Fruit fly (Drosophila melanogaster): ENCODE results near the gene CG9368.
A peak's percentile ranks its signal among the peaks of the same experiment; 100 is the strongest.

The CG9368 gene

DNA sequence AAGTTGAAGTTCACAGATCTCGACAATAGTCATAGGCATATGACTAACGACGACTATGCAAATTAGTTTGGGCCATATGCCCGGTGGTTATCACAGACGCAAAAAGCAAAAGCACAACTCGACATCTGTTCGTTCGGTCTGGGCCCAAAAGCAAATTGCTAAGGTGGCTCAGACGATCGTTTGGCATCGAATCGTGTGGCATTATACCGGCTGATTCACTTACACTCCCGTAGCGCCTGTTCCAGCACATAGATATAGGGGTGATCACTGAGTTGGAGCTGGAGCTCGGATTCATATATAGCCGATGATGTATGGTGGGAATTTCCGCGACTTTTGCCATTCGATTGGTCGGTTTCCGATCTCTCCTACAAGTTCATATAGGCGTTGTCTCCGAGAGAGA lies 35.3 kb upstream of the CG9368 start:
- TF ChIP-seq CG8478 (optimal IDR thresholded peaks at IDR 0.05): no peak
- TF ChIP-seq CTCF (optimal IDR thresholded peaks at IDR 0.05): no peak

DNA sequence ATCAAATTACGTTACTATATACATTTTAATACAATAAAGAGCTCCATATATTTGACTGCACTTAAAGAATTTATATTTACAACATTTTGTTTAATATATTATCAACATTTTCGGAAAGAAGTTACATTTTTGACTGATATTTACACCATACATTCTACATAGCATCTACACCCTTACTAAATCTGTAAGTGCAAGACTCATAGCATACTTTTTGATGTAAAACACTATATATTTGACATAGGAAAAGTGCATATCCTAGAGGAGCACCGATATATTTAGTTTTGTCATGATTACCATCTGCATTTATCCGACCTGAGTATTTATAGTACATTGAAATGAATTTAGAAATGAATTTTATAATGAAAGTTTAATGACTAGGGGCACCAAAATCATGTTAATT lies 32.4 kb upstream of the CG9368 start:
- TF ChIP-seq CG8478 (optimal IDR thresholded peaks at IDR 0.05): no peak
- TF ChIP-seq CTCF (optimal IDR thresholded peaks at IDR 0.05): peak; percentile 10 to 50

DNA sequence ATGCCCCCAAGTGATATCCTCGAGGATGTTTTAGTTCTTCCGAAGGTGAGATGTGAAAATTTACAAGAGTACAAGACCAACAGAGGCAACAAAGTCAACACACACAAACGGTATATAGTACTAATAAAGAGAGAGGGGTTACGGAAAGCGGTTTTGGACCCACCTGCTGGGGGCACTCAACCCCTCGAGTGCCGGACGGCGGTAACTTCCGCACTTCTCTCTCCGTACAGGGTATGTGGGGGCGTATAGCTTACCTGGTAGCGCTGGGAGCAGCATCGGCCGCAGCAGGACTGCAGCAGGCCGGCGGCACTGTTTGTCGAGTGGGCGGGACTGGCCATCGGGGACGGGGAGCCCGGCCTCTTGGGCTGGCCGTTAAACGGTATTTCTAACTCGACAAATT lies 32.0 kb upstream of the CG9368 start:
- TF ChIP-seq CG8478 (optimal IDR thresholded peaks at IDR 0.05) (no peak), CTCF (optimal IDR thresholded peaks at IDR 0.05) (no peak)

DNA sequence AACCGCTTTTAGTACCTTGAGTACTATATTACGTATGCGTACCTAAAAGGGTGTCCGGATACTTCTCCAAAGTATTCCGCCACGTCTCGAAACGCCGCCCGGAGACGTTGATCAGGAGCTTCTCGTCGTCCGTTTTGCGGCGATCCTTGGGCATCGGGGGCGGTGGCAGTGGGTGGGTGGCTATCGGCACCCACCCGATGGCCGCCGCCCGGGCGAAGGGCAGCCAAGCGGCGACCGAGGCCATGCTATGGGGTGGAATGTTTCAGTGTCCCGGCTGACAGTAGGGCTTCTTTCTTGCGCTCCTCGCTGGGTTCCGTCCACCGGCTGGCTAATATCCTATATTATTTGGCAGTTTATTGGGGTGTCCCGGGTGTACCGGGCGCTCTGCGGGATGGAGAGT lies 27.0 kb upstream of the CG9368 start:
- TF ChIP-seq CTCF (optimal IDR thresholded peaks at IDR 0.05) (no peak), CG8478 (optimal IDR thresholded peaks at IDR 0.05) (no peak)

DNA sequence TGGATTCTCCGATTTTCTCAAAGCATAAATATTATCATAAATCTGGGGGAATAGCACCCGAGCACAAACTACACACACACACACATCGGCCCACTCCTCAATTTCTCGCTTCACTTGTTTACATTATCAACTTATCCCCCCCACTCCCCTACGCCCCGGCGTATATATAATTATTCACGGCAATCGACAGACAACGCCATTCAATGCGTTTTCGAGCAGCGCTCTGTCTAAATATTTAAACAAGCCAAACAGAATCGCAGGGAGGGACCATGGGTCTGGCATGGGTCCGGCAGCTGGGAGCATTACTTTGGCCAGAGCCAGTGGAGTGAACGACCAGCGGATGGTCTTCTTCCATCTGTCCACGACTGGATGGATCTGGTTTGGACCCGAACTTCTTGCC lies 25.8 kb upstream of the CG9368 start:
- TF ChIP-seq CG8478 (optimal IDR thresholded peaks at IDR 0.05): no peak
- no peak for TF ChIP-seq CTCF (optimal IDR thresholded peaks at IDR 0.05)

DNA sequence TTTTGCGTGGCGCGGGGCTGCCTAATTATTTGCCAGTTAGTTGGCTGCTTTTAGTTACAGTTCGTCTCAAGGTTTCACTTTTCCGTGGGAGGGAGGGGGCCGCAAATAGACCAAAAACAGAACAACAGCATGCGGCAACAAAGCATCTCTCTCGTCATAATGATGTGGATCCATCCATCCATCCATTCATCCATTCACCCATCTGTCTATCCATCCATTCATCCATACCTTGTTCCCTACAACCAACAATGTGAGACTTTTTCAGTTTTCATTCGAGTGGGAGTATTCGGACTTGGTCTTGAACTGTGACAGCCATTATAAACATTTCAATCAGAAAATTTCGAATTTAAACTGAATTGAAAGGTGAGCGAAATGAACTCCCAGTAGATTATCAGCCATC lies 22.1 kb upstream of the CG9368 start:
- TF ChIP-seq CTCF (optimal IDR thresholded peaks at IDR 0.05): no peak
- no peak for TF ChIP-seq CG8478 (optimal IDR thresholded peaks at IDR 0.05)

DNA sequence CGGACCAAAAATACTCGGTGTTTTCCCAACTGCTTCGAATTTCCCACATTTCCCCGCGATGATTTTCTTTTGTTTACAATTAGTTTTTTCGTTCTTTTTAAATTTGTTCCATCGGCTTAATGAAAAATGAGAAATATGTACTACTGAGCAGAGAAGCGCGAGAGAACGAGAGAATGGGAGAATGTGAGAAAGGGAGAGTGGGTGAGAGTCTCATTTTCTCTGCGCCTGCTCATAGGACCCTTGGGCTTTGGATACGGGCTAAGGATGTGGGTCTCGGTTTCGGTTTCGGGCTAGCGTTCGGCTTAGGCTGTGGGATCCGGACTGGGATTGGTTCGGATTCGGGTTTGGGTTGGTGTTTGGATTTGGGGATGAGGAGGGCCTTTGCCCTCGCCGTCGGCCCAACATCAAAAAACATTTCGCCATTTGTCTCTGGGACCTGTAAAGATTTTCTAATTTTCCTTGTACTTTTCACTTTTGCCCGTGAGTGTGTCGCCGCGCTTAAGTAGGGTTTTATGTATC lies 20.7 kb upstream of the CG9368 start:
- no peak for TF ChIP-seq CTCF (optimal IDR thresholded peaks at IDR 0.05)
- no peak for TF ChIP-seq CG8478 (optimal IDR thresholded peaks at IDR 0.05)

DNA sequence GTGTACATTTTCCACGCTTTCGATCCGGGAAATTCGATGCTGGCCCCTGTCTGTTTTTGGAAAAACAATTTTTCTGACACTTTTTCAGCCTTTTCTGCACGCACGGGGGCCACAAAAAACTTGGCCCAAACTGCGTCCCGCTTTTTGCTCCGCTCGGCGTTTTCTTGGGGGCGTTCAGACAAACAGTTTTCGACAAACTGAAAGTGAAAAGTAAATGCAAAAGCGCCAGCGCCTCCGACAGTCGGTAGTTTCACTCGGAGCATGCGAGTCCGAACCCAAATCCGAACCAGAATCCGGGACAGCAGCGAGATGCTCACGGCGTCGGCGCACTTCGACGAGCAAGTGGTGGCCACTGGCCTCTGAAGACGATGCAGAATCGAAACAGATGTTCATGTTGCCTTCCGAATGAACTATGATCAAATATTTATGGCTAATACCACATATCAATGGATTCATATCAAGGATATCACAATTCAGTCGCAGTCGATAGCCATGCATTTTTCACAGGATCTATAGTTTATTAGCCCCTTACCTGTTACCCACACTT lies 17.0 kb upstream of the CG9368 start, which contains the start of gene Shal:
Gene Shal, minus strand, starts transcription at position 200 of the 547 bp plus-strand sequence.
- no peak for TF ChIP-seq CG8478 (optimal IDR thresholded peaks at IDR 0.05)
- no peak for TF ChIP-seq CTCF (optimal IDR thresholded peaks at IDR 0.05)

DNA sequence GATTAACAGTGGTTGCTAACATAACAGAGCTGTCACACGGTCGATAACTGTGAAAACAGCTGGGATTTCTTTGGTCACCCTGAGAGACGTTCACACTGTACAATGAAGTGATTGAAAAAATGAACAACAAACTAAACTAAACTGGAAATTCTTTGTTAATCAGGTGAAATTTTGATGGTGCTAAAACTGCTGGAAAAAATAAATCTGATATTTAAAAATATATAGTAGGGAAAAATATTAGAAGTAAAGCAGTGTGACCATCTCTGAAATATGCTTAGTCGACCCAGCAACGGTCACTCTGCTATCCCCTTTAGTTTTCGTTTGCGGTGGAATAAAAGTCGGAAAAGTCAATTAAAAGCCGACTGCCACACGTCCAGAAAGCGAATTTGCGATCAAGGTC lies 15.5 kb upstream of the CG9368 start, which contains the start of the genes CG9231 and CG9330:
Gene CG9231, minus strand, starts transcription at position 25 of the 400 bp plus-strand sequence.
Gene CG9330, plus strand, starts transcription at position 275 of the 400 bp plus-strand sequence.
- no peak for TF ChIP-seq CG8478 (optimal IDR thresholded peaks at IDR 0.05)
- TF ChIP-seq CTCF (optimal IDR thresholded peaks at IDR 0.05): no peak

DNA sequence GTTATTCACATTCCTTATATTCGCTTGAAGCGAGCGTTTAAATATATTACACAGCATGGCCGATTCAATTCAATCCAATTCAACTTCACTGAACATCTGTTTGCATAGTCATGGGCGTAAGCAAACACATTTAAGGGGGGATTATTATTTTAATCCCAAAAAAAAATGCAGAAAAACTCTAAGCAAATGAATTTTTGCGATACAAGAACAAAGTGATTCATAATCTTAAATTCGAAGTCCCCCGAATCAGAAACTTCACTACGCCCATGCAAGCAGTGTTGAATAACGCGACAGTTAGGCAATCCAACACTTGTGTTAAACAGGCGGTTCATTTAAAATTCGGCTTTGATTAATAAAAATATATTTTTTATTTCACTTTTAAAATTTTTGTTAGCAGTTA lies 11.0 kb upstream of the CG9368 start, which contains the start of gene CG14100:
Gene CG14100, minus strand, starts transcription at position 103 of the 400 bp plus-strand sequence.
- TF ChIP-seq CTCF (optimal IDR thresholded peaks at IDR 0.05) (no peak), CG8478 (optimal IDR thresholded peaks at IDR 0.05) (no peak)

DNA sequence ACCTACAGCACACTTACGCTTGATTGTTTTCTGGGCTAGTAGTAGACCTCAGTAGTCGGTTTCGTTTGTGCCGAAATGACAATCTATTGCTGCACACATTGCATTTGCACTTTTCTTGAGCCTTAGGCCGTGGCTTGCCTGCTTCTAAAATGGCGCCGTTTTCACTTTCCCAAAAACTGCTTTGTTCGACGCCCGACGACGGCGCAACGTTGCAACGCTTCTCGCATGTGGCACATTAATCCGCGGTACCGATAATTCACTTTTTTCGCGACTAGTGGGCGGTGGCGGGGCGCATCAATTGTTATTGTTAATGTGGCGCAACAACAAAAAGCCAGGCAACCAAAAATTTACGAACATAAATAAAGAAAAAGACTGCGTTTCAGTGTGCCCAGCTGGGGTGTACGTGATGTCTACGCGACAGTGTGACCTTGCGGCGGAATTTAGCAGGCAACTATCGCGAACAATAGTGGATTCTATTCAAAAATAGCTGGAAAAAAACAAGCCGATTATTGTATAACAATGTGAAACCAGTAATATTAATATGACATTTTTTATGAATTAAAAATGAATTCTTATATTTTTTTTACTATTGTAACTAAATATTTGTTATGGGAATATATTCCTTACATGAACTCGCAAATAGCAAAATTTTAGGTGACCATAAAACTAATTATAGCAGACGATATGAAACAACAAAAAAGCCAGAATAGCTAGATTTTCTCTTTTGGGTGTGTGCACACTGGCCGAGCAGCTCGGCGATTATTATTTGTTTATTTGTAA lies 2.9 kb upstream of the CG9368 start, which contains the start of the genes ash1 and Taf6:
Gene ash1, minus strand, starts transcription at position 387 of the 780 bp plus-strand sequence.
Gene Taf6, plus strand, starts transcription at position 720 of the 780 bp plus-strand sequence.
- no peak for TF ChIP-seq CG8478 (optimal IDR thresholded peaks at IDR 0.05)
- TF ChIP-seq CTCF (optimal IDR thresholded peaks at IDR 0.05): no peak

DNA sequence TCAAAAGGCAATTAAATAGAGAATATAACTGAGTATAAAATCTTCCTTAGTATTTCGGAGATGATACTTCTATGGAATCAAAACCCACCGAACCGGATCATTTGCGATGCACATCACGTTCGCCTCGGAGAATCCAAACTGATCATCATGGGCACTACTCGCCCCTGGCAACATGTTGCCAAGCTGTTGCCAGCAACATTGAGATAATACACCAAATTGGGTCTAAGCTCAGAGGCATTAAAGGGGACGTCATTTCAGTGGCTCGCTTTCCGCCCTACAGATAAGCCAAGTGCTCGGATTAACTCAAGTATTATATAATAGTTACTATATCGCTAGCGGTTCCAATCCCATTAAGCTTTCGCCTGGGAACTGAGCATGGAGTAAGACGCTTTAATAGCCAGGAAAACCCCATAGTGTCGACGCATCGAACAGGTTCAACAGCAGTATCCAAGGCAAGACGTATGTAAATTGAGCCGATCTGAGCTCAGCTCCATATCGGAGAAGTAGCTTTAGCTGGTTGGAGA lies 4.6 kb downstream of the CG9368 start, which contains the start of the genes lush and CG9372:
Gene lush, minus strand, starts transcription at position 117 of the 524 bp plus-strand sequence.
Gene CG9372, plus strand, starts transcription at position 235 of the 524 bp plus-strand sequence.
- TF ChIP-seq CTCF (optimal IDR thresholded peaks at IDR 0.05) (no peak), CG8478 (optimal IDR thresholded peaks at IDR 0.05) (no peak)

DNA sequence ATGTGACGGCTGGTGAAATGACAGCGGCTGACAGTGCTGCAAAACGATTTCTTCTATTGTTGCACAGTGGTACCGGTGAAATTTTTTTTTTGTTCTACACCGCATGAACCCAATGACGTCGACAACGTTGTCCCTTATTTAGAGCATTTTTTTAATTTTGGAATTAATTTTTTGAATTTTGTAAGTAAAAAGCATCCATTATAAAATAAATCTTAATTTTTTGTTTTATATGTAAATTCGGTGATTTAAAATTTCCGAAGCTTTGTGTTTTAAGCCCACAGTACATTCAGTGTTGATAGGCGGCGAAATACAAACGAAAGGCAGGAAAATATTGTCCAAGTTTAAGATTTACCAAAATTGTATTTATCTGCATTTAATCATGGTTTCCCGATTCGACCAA lies 10.7 kb downstream of the CG9368 start, which contains the start of the genes Lon and PIG-F:
Gene Lon, minus strand, starts transcription at position 28 of the 400 bp plus-strand sequence.
Gene PIG-F, plus strand, starts transcription at position 284 of the 400 bp plus-strand sequence.
- no peak for TF ChIP-seq CTCF (optimal IDR thresholded peaks at IDR 0.05)
- TF ChIP-seq CG8478 (optimal IDR thresholded peaks at IDR 0.05): no peak

DNA sequence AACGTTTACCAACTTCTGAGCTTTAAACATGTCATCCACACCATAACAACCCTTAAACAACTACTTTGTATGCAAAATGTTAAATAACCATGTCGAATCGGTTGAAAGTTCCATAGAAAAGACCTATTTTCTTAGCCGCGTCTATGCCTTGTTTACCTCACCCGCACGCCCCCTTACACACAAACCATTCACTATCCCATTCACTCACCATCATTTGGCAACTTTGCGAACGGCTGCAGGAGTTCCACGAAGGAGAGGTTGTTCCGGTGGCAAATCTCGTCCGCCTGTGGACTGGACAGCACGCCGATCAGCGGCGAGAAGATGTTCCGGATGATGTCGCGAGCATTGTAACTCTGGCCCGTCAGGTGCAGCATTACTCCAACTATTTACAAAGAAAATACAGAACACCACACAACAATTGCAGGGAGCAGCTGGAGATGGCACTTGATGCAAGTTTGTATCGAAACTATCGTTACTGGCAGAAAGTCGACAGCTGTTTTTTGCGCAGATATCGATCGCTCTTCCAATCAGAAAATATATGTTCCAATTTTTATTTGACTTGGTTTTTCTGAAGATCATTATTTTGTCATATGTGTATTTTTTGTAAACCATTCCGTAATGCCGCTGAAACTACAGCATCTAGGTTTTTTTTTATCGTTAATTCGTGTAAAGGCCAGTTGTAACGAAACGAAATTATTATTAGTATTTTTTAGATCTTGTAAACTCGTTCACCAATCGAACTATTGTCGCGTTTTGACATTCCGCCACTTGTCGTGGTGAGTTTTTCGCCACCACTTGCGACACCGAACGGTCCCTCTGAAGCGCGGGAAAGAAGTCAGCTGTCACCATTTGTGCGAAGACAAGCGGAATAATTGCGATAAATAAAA lies 16.9 kb downstream of the CG9368 start, which contains the start of gene asf1:
Gene asf1, plus strand, starts transcription at position 823 of the 887 bp plus-strand sequence.
- TF ChIP-seq CG8478 (optimal IDR thresholded peaks at IDR 0.05) (no peak), CTCF (optimal IDR thresholded peaks at IDR 0.05) (peak in 1 of 2 experiments; percentile 28)

Measured in S2 (cell line).